Fruit fly (Drosophila melanogaster) whole organism: Measurements from ENCODE around the gene CG6295.

ENCODE experiments used
- CG8478 ChIP-seq: fragments of >200 bp; optimal IDR thresholded peaks from 2 replicates; lab custom pipeline; 2018; ENCODE audit warnings: inconsistent platforms
- pan ChIP-seq: fragments of >200 bp; optimal IDR thresholded peaks from 2 replicates; lab custom pipeline; 2017

DNA sequence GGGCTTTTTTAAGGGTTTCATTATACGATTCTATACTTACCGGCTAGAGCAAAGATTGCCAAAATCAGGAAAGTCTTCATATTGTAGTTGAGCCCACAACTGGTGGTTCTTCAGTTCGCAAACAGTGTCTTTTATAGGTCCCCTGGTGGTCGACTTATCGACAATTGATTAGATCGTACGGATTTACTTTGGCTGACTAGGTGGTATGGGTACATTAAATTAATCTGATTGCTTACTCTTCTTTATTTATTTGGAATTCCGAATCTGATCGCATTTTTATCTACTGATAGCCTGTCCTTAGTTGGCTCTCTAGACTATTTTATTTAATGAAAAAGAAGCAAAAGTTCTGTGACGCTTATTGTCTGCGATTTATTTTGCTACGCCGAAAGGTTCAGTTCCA lies 19.2 kb upstream of the CG6295 start, which contains the start of gene CG6271:
- TF ChIP-seq CG8478 (lab: Kevin White, UChicago) (no peak), pan (lab: Kevin White, UChicago) (no peak)
